Fruit fly (Drosophila melanogaster): ENCODE results near the gene CG9743.

CG9743 gene

dm6 chr3R:30208766-30209484, 6.1 kb upstream of the CG9743 start, which contains the start of gene RpS7 (continued):
- TF ChIP-seq CG14050 (GFP tag; IDR thresholded peaks at IDR 0.05) (peak; percentile 69), Meics (GFP tag; optimal IDR thresholded peaks at IDR 0.05) (peak; percentile 87), CG9609 (GFP tag; optimal IDR thresholded peaks at IDR 0.05) (no peak), jigr1 (GFP tag; IDR thresholded peaks at IDR 0.05) (no peak), zf30C (GFP tag; optimal IDR thresholded peaks at IDR 0.05) (no peak), bigmax (GFP tag; optimal IDR thresholded peaks at IDR 0.05) (peak; percentile 38), crc (GFP tag; optimal IDR thresholded peaks at IDR 0.05) (peak; percentile 30), Bdp1 (GFP tag; optimal IDR thresholded peaks at IDR 0.05) (peak; percentile 53), CkIIα-i1 (GFP tag; IDR thresholded peaks at IDR 0.05) (no peak), prd (optimal IDR thresholded peaks at IDR 0.05) (no peak), prd (GFP tag; IDR thresholded peaks at IDR 0.05) (peak; percentile 44; the same call in 1 of the 3 replicates), nerfin-1 (tag; optimal IDR thresholded peaks at IDR 0.05) (peak; percentile 65), gsb-n (tag; optimal IDR thresholded peaks at IDR 0.05) (peak; percentile 46), CG11560 (tag; IDR thresholded peaks at IDR 0.05) (peak; percentile 49; the same call in 1 of the 3 replicates), Eip74EF (GFP tag; optimal IDR thresholded peaks at IDR 0.05) (peak in 1 of 2 experiments; percentile 75), CG3995 (GFP tag; optimal IDR thresholded peaks at IDR 0.05) (peak; percentile 36), ERR (GFP tag; optimal IDR thresholded peaks at IDR 0.05) (no peak), CG4328 (GFP tag; optimal IDR thresholded peaks at IDR 0.05) (peak; percentile 76), CG4730 (GFP tag; IDR thresholded peaks at IDR 0.05) (peak; percentile 51; the same call in 1 of the 2 replicates), Hr3 (GFP tag; optimal IDR thresholded peaks at IDR 0.05) (peak; percentile 38), bcd (GFP tag; optimal IDR thresholded peaks at IDR 0.05) (peak; percentile 87), CG7987 (GFP tag; optimal IDR thresholded peaks at IDR 0.05) (peak; percentile 93), CG2120 (GFP tag; optimal IDR thresholded peaks at IDR 0.05) (peak; percentile 54), Chrac-16 (GFP tag; optimal IDR thresholded peaks at IDR 0.05) (no peak), CG11695 (GFP tag; IDR thresholded peaks at IDR 0.05) (peak; percentile 79), trh (GFP tag; optimal IDR thresholded peaks at IDR 0.05) (peak; percentile 6), BtbVII (GFP tag; optimal IDR thresholded peaks at IDR 0.05) (peak; percentile 84), CG10565 (GFP tag; optimal IDR thresholded peaks at IDR 0.05) (no peak), phol (tag; optimal IDR thresholded peaks at IDR 0.05) (peak; percentile 62), Doc3 (GFP tag; IDR thresholded peaks at IDR 0.05; ENCODE audit: partially characterized antibody) (peak; percentile 98), CG12155 (GFP tag; optimal IDR thresholded peaks at IDR 0.05) (peak; percentile 72), Fer1 (GFP tag; optimal IDR thresholded peaks at IDR 0.05) (peak; percentile 84), CG11093 (GFP tag; IDR thresholded peaks at IDR 0.05) (peak; percentile 53; the same call in 2 of the 3 replicates), CG18262 (tag; optimal IDR thresholded peaks at IDR 0.05) (peak; percentile 69), CG7963 (GFP tag; IDR thresholded peaks at IDR 0.05; ENCODE audit: partially characterized antibody) (peak; percentile 88), abd-A (tag; optimal IDR thresholded peaks at IDR 0.05) (no peak), CG2129 (GFP tag; IDR thresholded peaks at IDR 0.05; ENCODE audit: partially characterized antibody) (peak; percentile 96), kah (GFP tag; optimal IDR thresholded peaks at IDR 0.05) (peak; percentile 84), dpn (GFP tag; optimal IDR thresholded peaks at IDR 0.05) (peak; percentile 26 to 27), Atf-2 (GFP tag; optimal IDR thresholded peaks at IDR 0.05) (peak; percentile 7), Oaz (GFP tag; IDR thresholded peaks at IDR 0.05) (peak; percentile 54), Ets65A (GFP tag) (peak; percentile 93), CG6689 (GFP tag; IDR thresholded peaks at IDR 0.05) (peak; percentile 69), eyg (GFP tag; optimal IDR thresholded peaks at IDR 0.05) (peak; percentile 37), Dfd (GFP tag; optimal IDR thresholded peaks at IDR 0.05) (no peak), pb (GFP tag; optimal IDR thresholded peaks at IDR 0.05) (peak; percentile 60), grn (GFP tag; optimal IDR thresholded peaks at IDR 0.05) (peak; percentile 5), CG8944 (GFP tag; optimal IDR thresholded peaks at IDR 0.05) (peak; percentile 18), CG12299 (tag; optimal IDR thresholded peaks at IDR 0.05) (peak; percentile 76), eve (GFP tag; optimal IDR thresholded peaks at IDR 0.05) (peak in 1 of 2 experiments; percentile 71)

Measured in whole organism, embryonic.